Worm (Caenorhabditis elegans) whole organism, L4 larva: Measurements from ENCODE around the gene aakg-3.

ENCODE experiments used
- ama-1 ChIP-seq: fragments of 150-350 bp; optimal IDR thresholded peaks from 2 replicates; lab custom pipeline; 2014; ENCODE audit warnings: inconsistent platforms, mixed read lengths
- ceh-32 ChIP-seq: sonication (generic microtip); optimal IDR thresholded peaks from 2 replicates; lab custom pipeline; 2016; ENCODE audit warnings: mild to moderate bottlenecking, missing genetic modification characterization, missing compliant biosample characterization; ENCODE audit not compliant: poor library complexity
- egl-27 ChIP-seq: sonication (generic microtip); optimal IDR thresholded peaks from 3 replicates; lab custom pipeline; 2017; ENCODE audit warnings: missing biosample characterization, missing genetic modification reagents, missing genetic modification characterization

DNA sequence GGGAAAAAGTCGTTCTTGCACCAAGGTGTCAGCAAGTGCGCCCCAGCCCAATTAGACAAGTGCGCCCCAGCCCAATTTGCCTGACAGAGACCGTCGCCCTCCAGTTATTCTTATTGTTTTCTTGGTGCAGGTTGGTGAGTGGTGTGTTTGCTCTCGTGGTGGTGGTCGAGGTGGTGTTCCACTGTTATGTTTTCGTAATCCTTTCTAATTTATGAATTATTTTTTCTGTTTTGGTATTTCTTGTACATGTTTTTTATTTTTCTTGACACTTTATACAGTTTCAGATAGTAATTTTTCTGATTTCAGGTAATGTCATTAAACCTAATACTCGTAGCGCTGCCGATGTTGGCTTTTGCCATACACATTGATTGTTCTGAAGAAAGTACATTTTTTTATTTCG lies 32.9 kb downstream of the aakg-3 start, which contains the start of gene Y48D7A.1:
- TF ChIP-seq ama-1 (lab: Kevin White, UChicago) (no peak), egl-27 (tag; lab: Kevin White, UChicago) (no peak), ceh-32 (tag; lab: Kevin White, UChicago) (no peak)
